Worm (Caenorhabditis elegans) whole organism, midembryonic: ENCODE data around the gene hum-10.

Experiments used
- T22C8.4 ChIP-seq: fragments of 200-800 bp; sonication (Bioruptor generic); IDR thresholded peaks from 2 replicates; pipeline ENCODE4 v1.3.6; 2022; ENCODE audit warnings: missing genetic modification characterization, missing compliant biosample characterization
- cog-1 ChIP-seq: sonication (generic microtip); optimal IDR thresholded peaks from 2 replicates; lab custom pipeline; 2016; ENCODE audit warnings: missing genetic modification characterization, missing compliant biosample characterization
- flt-1 ChIP-seq: fragments of 200-800 bp; sonication (Bioruptor generic); IDR thresholded peaks from 2 replicates; pipeline ENCODE4 v1.3.6; 2022; ENCODE audit warnings: missing genetic modification characterization, missing compliant biosample characterization
- klf-2 ChIP-seq: fragments of 200-800 bp; sonication (Bioruptor generic); conservative IDR thresholded peaks from 2 replicates; pipeline ENCODE4 v1.3.6; 2022; ENCODE audit warnings: missing genetic modification reagents, missing genetic modification characterization, missing compliant biosample characterization
- med-1 ChIP-seq: sonication (generic microtip); optimal IDR thresholded peaks from 2 replicates; lab custom pipeline; 2017; ENCODE audit warnings: missing genetic modification characterization, mild to moderate bottlenecking, missing compliant biosample characterization, antibody characterized with exemption, missing genetic modification reagents; ENCODE audit not compliant: insufficient read depth
- ref-1 ChIP-seq: fragments of 200-800 bp; sonication (Bioruptor generic); conservative IDR thresholded peaks from 2 replicates; pipeline ENCODE4 v1.3.6; 2022; ENCODE audit warnings: missing genetic modification reagents, missing genetic modification characterization, missing compliant biosample characterization
- tab-1 ChIP-seq: fragments of 200-800 bp; sonication (Bioruptor generic); IDR thresholded peaks from 2 replicates; pipeline ENCODE4 v1.3.6; 2022; ENCODE audit warnings: missing genetic modification characterization, missing compliant biosample characterization
- ztf-23 ChIP-seq: fragments of 200-800 bp; sonication (Bioruptor generic); IDR thresholded peaks from 2 replicates; pipeline ENCODE4 v1.3.6; 2022; ENCODE audit warnings: missing genetic modification reagents, missing genetic modification characterization, missing compliant biosample characterization
- ztf-29 ChIP-seq: fragments of 200-800 bp; sonication (Bioruptor generic); IDR thresholded peaks from 2 replicates; pipeline ENCODE4 v1.3.6; 2022; ENCODE audit warnings: missing genetic modification reagents, missing genetic modification characterization, missing compliant biosample characterization

The hum-10 gene

DNA sequence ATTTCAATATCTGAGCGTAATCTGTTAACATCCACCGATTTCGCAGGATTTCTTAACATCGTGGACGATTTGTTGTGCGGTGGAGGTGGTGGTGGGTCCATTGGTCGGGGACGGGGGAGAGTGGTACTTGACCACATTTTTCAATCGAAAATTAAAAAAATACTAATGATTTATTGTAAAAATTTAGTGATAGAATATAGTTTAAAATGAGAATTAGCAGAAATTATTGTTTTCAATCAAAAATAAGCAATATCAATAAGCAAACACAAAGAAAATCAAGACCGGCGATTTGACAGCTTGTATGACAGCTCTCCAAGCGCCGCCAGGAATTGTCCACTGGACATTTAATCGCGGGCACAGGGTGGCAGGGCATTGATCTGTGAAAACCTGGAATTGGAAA is at the start of gene hum-10:
Gene hum-10 (minus strand): TSS at position 101 of the 400 bp plus-strand sequence.
- no peak for TF ChIP-seq med-1 (GFP tag; lab: Kevin White, UChicago)

DNA sequence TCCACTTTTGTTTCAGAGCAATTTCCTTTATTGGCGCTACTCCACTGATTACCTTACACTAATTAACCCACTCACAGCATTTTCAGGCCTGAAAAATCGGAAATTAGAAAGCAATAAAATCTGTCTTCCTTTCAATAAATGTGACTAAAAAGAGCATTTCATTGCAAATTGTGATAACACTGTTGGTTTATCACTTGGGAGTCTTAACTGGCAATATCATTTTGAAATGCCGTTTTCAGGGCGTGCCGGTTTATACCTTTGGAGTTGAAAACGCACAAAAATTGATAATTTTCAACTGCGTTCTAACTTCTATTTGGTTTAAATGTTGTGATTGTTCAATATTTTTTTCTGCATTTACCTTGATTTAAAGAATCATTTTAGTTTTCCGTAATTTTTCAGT is 40.2 kb upstream of the hum-10 start, which contains the start of gene R08E3.1:
Gene R08E3.1 (plus strand): TSS at position 386 of the 400 bp plus-strand sequence.
- no peak for TF ChIP-seq ztf-23 (GFP tag; lab: Robert Waterston, UW)
- no peak for TF ChIP-seq flt-1
- no peak for TF ChIP-seq ztf-29
- no peak for TF ChIP-seq med-1 (GFP tag; lab: Kevin White, UChicago)
- TF ChIP-seq tab-1 (GFP tag; lab: Robert Waterston, UW): no peak
- no peak for TF ChIP-seq T22C8.4 (GFP tag; lab: Robert Waterston, UW)
- no peak for TF ChIP-seq cog-1 (tag; lab: Kevin White, UChicago)
- TF ChIP-seq klf-2 (GFP tag; lab: Robert Waterston, UW): no peak
- no peak for TF ChIP-seq ref-1

DNA sequence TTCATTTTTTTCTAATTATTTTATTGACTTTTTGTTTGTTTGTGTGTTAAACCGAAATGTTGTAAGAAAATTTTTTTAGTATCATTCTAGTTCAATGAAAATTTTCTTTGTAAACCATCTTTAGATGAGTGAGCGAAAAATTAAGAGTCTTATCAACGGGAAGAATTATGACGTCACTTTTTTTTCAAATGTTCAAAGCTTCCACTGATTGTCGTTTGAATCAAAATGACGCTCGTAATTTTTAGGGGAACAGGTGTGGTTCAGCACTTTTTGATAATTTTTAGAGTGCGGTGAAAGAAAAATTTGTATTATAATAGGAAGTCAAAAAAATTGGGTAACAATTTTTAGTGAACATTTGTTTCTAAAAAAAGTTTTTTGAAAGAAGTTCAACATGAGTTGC is 39.5 kb upstream of the hum-10 start:
- TF ChIP-seq flt-1 (no peak), cog-1 (tag; lab: Kevin White, UChicago) (no peak), ref-1 (no peak), ztf-23 (GFP tag; lab: Robert Waterston, UW) (no peak), ztf-29 (no peak), klf-2 (GFP tag; lab: Robert Waterston, UW) (no peak), tab-1 (GFP tag; lab: Robert Waterston, UW) (no peak), T22C8.4 (GFP tag; lab: Robert Waterston, UW) (no peak), med-1 (GFP tag; lab: Kevin White, UChicago) (no peak)

DNA sequence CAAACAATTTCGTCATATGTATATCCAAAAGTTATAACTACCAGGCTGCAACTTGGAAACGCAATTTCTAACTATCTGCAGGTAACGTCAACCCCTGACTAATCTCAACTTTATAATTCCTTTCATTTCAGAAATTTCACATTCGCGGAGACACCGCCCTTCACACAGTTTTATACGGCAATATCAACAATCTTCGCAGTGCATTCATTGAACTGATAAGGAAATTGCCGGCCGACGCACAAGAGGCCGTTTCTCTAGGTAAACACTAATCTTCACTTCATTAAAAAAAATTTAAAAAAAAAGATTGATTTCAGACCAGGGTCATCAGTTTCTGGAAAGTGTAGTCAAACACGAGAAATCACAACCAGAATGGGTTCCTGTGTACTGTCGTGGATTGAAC is 36.8 kb upstream of the hum-10 start:
- TF ChIP-seq ztf-29: no peak
- TF ChIP-seq ztf-23 (GFP tag; lab: Robert Waterston, UW): no peak
- TF ChIP-seq ref-1: no peak
- no peak for TF ChIP-seq klf-2 (GFP tag; lab: Robert Waterston, UW)
- TF ChIP-seq flt-1: no peak
- no peak for TF ChIP-seq med-1 (GFP tag; lab: Kevin White, UChicago)

DNA sequence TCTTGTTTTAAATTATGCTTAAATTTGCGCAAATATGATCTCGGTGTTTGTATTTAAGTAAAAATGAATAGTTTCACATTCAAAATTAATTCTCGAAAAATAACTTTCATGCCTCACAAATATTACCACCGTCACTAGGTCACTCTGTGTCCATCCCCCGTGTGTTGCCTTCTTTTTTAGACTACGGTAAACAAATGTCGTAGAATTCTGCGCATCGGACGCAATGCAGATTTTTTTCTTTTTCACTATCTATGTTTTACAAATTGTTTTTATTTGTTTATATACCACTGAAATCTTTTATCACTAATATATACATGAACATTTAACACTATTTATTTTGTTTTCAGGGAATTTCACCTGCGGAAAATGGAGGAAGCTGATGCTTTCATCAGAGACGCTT is 36.2 kb upstream of the hum-10 start, which contains the start of gene R08E3.3:
Gene R08E3.3 (plus strand): TSS at position 342 of the 400 bp plus-strand sequence.
- TF ChIP-seq flt-1 (no peak), ztf-23 (GFP tag; lab: Robert Waterston, UW) (peak; percentile 46; the same call in 1 of the 2 replicates), klf-2 (GFP tag; lab: Robert Waterston, UW) (no peak)

ce11 chrX:4813115-4813732 is 31.1 kb upstream of the hum-10 start:
- TF ChIP-seq ztf-29 (no peak), klf-2 (GFP tag; lab: Robert Waterston, UW) (no peak), T22C8.4 (GFP tag; lab: Robert Waterston, UW) (no peak), ztf-23 (GFP tag; lab: Robert Waterston, UW) (no peak), flt-1 (no peak), med-1 (GFP tag; lab: Kevin White, UChicago) (no peak), cog-1 (tag; lab: Kevin White, UChicago) (no peak), tab-1 (GFP tag; lab: Robert Waterston, UW) (no peak), ref-1 (no peak)

DNA sequence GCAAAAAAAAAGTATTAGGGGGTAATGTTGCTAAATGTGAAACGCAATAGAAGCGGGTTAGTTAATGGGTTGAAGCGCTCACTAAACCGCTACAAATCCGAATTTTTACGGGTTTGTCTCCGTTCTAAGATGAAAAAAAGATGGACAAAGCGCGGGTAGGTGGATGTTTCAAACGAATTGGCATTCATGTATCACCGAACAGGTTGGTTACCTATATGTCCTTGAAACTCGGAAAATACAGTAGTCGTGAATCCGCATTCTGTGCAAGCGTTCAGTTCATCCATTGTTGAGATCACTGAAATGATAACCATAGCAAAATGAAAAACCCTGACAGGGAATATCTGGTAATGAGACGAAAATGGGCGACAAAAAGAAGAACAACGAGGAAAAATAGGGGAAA is 29.1 kb upstream of the hum-10 start, which contains the start of gene ztf-16:
Gene ztf-16 (minus strand): TSS at position 299 of the 400 bp plus-strand sequence.
- TF ChIP-seq cog-1 (tag; lab: Kevin White, UChicago) (no peak), ref-1 (no peak), ztf-29 (no peak), klf-2 (GFP tag; lab: Robert Waterston, UW) (no peak), med-1 (GFP tag; lab: Kevin White, UChicago) (no peak), tab-1 (GFP tag; lab: Robert Waterston, UW) (no peak), flt-1 (no peak), T22C8.4 (GFP tag; lab: Robert Waterston, UW) (no peak), ztf-23 (GFP tag; lab: Robert Waterston, UW) (no peak)

DNA sequence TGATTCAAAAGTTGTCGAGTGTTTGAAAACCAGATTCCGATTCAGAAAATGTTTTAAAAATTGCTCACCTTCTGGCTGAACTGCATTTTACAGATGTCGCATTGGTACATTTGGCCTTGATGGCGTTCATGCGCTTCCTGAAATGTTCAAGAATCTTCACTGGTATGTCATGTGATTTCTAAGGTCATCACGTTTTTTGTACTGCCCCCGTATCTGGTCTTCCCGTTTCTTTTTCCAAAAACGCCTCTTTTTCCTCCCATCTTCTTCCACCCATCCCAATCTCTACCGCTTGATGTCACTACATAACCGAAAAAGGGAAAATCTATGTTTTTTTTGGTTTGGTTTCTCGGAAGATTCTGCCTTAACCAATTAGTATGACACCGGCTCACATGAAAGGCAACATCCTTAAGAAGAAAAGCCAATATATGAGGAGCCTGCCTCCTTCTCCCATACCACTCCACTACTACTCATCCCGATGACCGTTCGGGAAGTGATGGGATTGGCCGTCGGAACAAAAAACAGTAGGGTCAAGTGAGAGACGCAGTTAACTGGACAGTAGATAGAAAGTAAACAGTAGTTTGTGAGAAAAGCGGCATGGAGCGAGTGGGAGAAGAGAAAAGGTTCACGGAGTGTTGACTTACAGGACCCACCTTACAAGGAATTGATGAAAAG is 27.8 kb upstream of the hum-10 start:
- TF ChIP-seq flt-1 (peak; percentile 18; the same call in 1 of the 2 replicates), ztf-23 (GFP tag; lab: Robert Waterston, UW) (no peak), ztf-29 (no peak)

DNA sequence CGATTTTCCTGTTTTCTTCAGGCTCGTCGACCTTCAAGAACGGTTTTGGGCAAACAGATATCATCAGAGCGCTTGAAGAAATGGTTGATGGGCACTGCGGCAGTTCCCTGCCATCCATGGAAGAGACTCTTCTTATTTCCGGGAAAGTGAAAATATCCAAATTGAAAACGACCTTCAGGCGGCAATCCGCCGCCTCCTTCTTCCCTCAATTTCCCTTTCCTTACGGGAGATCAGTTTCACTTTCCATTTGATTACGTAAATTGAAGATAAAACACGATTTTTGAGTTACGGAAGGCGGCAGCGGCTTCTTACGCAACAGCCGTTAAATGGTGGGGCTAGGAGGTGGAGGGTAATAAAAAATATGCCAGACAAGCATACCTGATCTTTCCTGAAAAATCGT is 27.1 kb upstream of the hum-10 start:
- no peak for TF ChIP-seq tab-1 (GFP tag; lab: Robert Waterston, UW)
- peak; percentile 19 for TF ChIP-seq cog-1 (tag; lab: Kevin White, UChicago)

ce11 chrX:4808737-4809136 is 26.6 kb upstream of the hum-10 start:
- TF ChIP-seq ref-1: no peak
- TF ChIP-seq klf-2 (GFP tag; lab: Robert Waterston, UW): no peak
- no peak for TF ChIP-seq flt-1
- TF ChIP-seq T22C8.4 (GFP tag; lab: Robert Waterston, UW): no peak
- TF ChIP-seq med-1 (GFP tag; lab: Kevin White, UChicago): no peak
- no peak for TF ChIP-seq cog-1 (tag; lab: Kevin White, UChicago)
- no peak for TF ChIP-seq ztf-29
- TF ChIP-seq ztf-23 (GFP tag; lab: Robert Waterston, UW): no peak
